Worm (Caenorhabditis elegans): ENCODE measurements around the gene srh-172.
"Not testable (repeated sequence)": the region's sequence is repeated elsewhere in the genome, so short reads cannot be mapped to it uniquely, and the experiment has no call there.

Gene srh-172

ce11 chrV:19958744-19959143 lies at the start of gene srh-172:
Gene srh-172 (plus strand): TSS chrV:19959044.
- TF ChIP-seq dao-5 (tag; optimal IDR thresholded peaks at IDR 0.05) (no peak), W03F9.2 (tag; optimal IDR thresholded peaks at IDR 0.05) (no peak), him-1 (tag; optimal IDR thresholded peaks at IDR 0.05) (no peak)

ce11 chrV:19915973-19916605 lies 42.8 kb upstream of the srh-172 start, which contains the start of the genes chk-2 and Y60A3A.19:
Gene chk-2 (minus strand): TSS chrV:19916023.
Gene Y60A3A.19 (plus strand): TSS chrV:19916555.
- TF ChIP-seq him-1 (tag; optimal IDR thresholded peaks at IDR 0.05): no peak
- TF ChIP-seq W03F9.2 (tag; optimal IDR thresholded peaks at IDR 0.05): no peak

ce11 chrV:19922613-19923012 lies 36.2 kb upstream of the srh-172 start, which contains the start of gene Y60A3A.16:
Gene Y60A3A.16 (minus strand): TSS chrV:19922713.
- TF ChIP-seq him-1 (tag; optimal IDR thresholded peaks at IDR 0.05): no peak
- TF ChIP-seq dao-5 (tag; optimal IDR thresholded peaks at IDR 0.05): no peak
- TF ChIP-seq W03F9.2 (tag; optimal IDR thresholded peaks at IDR 0.05): no peak

- TF ChIP-seq dao-5 (tag; optimal IDR thresholded peaks at IDR 0.05): no peak
- no peak for TF ChIP-seq W03F9.2 (tag; optimal IDR thresholded peaks at IDR 0.05)
- no peak for TF ChIP-seq him-1 (tag; optimal IDR thresholded peaks at IDR 0.05)
Observed at ce11 chrV:19923924-19924323, 34.9 kb upstream of the srh-172 start, which contains the start of gene skr-4. Gene skr-4 (plus strand): TSS chrV:19924224.

ce11 chrV:19934223-19934622 lies 24.6 kb upstream of the srh-172 start, which contains the start of gene algn-7:
Gene algn-7 (minus strand): TSS chrV:19934323.
- TF ChIP-seq dao-5 (tag; optimal IDR thresholded peaks at IDR 0.05): no peak
- TF ChIP-seq him-1 (tag; optimal IDR thresholded peaks at IDR 0.05): no peak
- TF ChIP-seq W03F9.2 (tag; optimal IDR thresholded peaks at IDR 0.05): no peak

- TF ChIP-seq him-1 (tag; optimal IDR thresholded peaks at IDR 0.05): no peak
- TF ChIP-seq W03F9.2 (tag; optimal IDR thresholded peaks at IDR 0.05): no peak
- TF ChIP-seq dao-5 (tag; optimal IDR thresholded peaks at IDR 0.05): no peak
Observed at ce11 chrV:19936945-19937344, 21.9 kb upstream of the srh-172 start.

- TF ChIP-seq dao-5 (tag; optimal IDR thresholded peaks at IDR 0.05) (no peak), him-1 (tag; optimal IDR thresholded peaks at IDR 0.05) (no peak), W03F9.2 (tag; optimal IDR thresholded peaks at IDR 0.05) (no peak)
Observed at ce11 chrV:19946529-19946928, 12.3 kb upstream of the srh-172 start, which contains the start of gene dhs-24. Gene dhs-24 (minus strand): TSS chrV:19946629.

- not testable (repeated sequence) for TF ChIP-seq dao-5, him-1, W03F9.2 (tag; optimal IDR thresholded peaks at IDR 0.05)
Observed at ce11 chrV:19948993-19949392, 9.9 kb upstream of the srh-172 start, which contains the start of gene tmed-4. Gene tmed-4 (minus strand): TSS chrV:19949093.

- TF ChIP-seq W03F9.2, dao-5, him-1 (tag; optimal IDR thresholded peaks at IDR 0.05): not testable (repeated sequence)
Observed at ce11 chrV:19949721-19950120, 9.1 kb upstream of the srh-172 start, which contains the start of gene Y60A3A.8. Gene Y60A3A.8 (plus strand): TSS chrV:19949978.

ce11 chrV:19954491-19954890 lies 4.4 kb upstream of the srh-172 start:
- TF ChIP-seq him-1 (tag; optimal IDR thresholded peaks at IDR 0.05) (no peak), dao-5 (tag; optimal IDR thresholded peaks at IDR 0.05) (no peak), W03F9.2 (tag; optimal IDR thresholded peaks at IDR 0.05) (no peak)

- TF ChIP-seq him-1 (tag; optimal IDR thresholded peaks at IDR 0.05) (no peak), W03F9.2 (tag; optimal IDR thresholded peaks at IDR 0.05) (no peak), dao-5 (tag; optimal IDR thresholded peaks at IDR 0.05) (no peak)
Observed at ce11 chrV:19955171-19955570, 3.7 kb upstream of the srh-172 start, which contains the start of gene abhd-3.1. Gene abhd-3.1 (plus strand): TSS chrV:19955488.

ce11 chrV:19961971-19962370 lies 3.1 kb downstream of the srh-172 start:
- no peak for TF ChIP-seq W03F9.2 (tag; optimal IDR thresholded peaks at IDR 0.05)
- no peak for TF ChIP-seq him-1 (tag; optimal IDR thresholded peaks at IDR 0.05)
- no peak for TF ChIP-seq dao-5 (tag; optimal IDR thresholded peaks at IDR 0.05)

ce11 chrV:19965626-19966025 lies 6.8 kb downstream of the srh-172 start, which contains the start of gene srh-171:
Gene srh-171 (plus strand): TSS chrV:19965700.
- no peak for TF ChIP-seq him-1 (tag; optimal IDR thresholded peaks at IDR 0.05)
- TF ChIP-seq W03F9.2 (tag; optimal IDR thresholded peaks at IDR 0.05): no peak
- no peak for TF ChIP-seq dao-5 (tag; optimal IDR thresholded peaks at IDR 0.05)

- TF ChIP-seq W03F9.2 (tag; optimal IDR thresholded peaks at IDR 0.05): no peak
- TF ChIP-seq dao-5 (tag; optimal IDR thresholded peaks at IDR 0.05): no peak
- TF ChIP-seq him-1 (tag; optimal IDR thresholded peaks at IDR 0.05): no peak
Observed at ce11 chrV:19972984-19973383, 14.1 kb downstream of the srh-172 start, which contains the start of gene srh-173. Gene srh-173 (plus strand): TSS chrV:19973284.

Data from whole organism, L4/young adult.